Worm (Caenorhabditis elegans): ENCODE results near the gene cox-18.
A peak's percentile ranks its signal among the peaks of the same experiment; 100 is the strongest.

Gene cox-18

DNA sequence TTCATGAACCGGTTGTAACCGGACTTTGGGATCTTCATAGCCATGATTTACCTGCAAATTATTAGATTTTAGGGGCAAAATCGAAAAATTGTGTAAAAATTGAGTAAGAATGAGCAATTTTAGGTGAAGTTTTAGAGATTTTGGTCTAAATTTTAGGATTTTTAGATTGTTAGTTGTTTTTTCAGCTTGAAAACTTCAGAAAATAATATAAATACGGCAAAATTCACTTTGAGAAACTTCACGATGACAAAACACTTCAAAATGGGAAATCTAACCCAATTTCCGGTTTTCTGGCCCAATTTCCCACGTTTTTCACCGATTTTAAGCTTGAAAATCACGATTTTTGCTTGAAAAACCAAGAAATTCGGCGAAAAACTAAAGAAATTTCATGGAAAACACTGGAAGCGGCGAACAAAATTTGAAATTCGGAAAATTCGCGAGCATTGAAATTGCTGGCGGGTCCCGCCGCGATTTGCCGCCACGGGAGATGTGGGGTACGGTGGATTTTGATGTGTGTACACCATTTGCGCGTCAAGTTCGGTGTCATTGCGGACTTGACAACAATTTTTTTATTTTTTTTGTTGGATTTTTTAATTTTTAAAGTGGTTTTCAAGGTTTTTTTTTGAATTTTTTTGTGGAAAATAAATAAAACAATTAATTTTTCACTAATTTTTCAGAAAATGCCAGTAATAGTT is 3.2 kb upstream of the cox-18 start, which contains the start of the genes cct-8 and Y55F3AR.2 (continued):
- TF ChIP-seq ceh-16 (tag; optimal IDR thresholded peaks at IDR 0.05), result peak; percentile 79
- TF ChIP-seq zag-1 (tag; optimal IDR thresholded peaks at IDR 0.05), result peak; percentile 74
- TF ChIP-seq C34F6.9 (tag; optimal IDR thresholded peaks at IDR 0.05), result peak; percentile 93

DNA sequence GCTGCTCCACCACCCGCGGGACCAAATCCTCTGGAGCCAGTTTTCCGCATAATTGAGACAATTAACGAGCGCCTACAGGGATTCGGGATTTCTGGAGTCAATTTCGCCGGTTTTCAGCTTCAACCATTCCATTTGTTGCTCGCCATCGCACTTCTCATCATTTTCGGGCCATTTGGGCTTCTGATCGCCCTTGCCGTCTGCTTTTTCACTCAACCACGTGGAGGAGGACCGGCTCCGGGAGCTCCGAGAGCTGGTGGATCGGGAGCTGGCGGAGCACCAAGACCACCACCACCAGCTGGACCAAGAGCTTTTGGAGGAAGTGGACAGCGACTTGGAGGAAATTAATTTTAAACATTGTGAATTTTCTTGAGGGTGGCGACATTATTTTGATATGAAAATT is 1.1 kb upstream of the cox-18 start:
- no peak for TF ChIP-seq gmeb-1 (tag; optimal IDR thresholded peaks at IDR 0.05)
- TF ChIP-seq unc-55 (GFP tag; optimal IDR thresholded peaks at IDR 0.05), result no peak
- TF ChIP-seq nhr-21 (tag; optimal IDR thresholded peaks at IDR 0.05), result no peak
- TF ChIP-seq unc-62 (GFP tag; optimal IDR thresholded peaks at IDR 0.05), result no peak
- TF ChIP-seq aly-2 (tag; optimal IDR thresholded peaks at IDR 0.05), result no peak
- TF ChIP-seq mdl-1 (tag; optimal IDR thresholded peaks at IDR 0.05), result no peak
- no peak for TF ChIP-seq nhr-23 (tag; optimal IDR thresholded peaks at IDR 0.05)
- no peak for TF ChIP-seq R02D3.7 (tag; optimal IDR thresholded peaks at IDR 0.05)
- no peak for TF ChIP-seq crh-2 (tag; optimal IDR thresholded peaks at IDR 0.05)
- TF ChIP-seq lin-11 (tag; optimal IDR thresholded peaks at IDR 0.05), result no peak

DNA sequence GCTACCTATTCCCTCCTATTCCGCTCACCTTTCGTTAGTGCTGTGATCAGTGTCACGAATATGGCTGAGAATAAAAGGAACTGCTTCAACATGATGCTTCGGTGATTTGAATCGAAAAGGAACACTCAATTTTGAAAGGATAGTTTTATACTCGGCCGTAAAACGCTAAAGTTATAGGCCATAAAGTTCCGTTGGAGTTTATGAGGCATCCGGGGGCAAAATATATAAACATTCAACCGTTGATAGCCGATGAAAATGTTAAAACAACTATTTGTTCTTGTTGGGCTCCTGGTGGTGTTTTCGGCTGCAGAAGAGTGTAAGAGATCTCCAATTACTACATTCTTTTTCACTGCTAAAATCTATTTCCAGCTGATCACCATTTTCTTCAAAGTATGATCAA is 7.3 kb downstream of the cox-18 start, which contains the start of the genes C44B12.9 and C44B12.3:
Gene C44B12.9, minus strand, starts transcription at position 101 of the 400 bp plus-strand sequence.
Gene C44B12.3, plus strand, starts transcription at position 249 of the 400 bp plus-strand sequence.
- TF ChIP-seq ama-1 (optimal IDR thresholded peaks at IDR 0.05) (no peak), snpc-4 (tag; optimal IDR thresholded peaks at IDR 0.05) (no peak), crh-2 (tag; optimal IDR thresholded peaks at IDR 0.05) (no peak), skn-1 (tag; optimal IDR thresholded peaks at IDR 0.05) (no peak), lsy-2 (tag; optimal IDR thresholded peaks at IDR 0.05) (no peak), ceh-82 (tag; optimal IDR thresholded peaks at IDR 0.05) (no peak), nhr-12 (tag; optimal IDR thresholded peaks at IDR 0.05) (no peak), lin-39 (tag; optimal IDR thresholded peaks at IDR 0.05) (no peak), nhr-237 (tag; optimal IDR thresholded peaks at IDR 0.05) (no peak), nhr-77 (tag; optimal IDR thresholded peaks at IDR 0.05) (no peak), sma-9 (GFP tag; optimal IDR thresholded peaks at IDR 0.05) (no peak), sma-9 (tag; optimal IDR thresholded peaks at IDR 0.05) (no peak), elt-3 (tag; optimal IDR thresholded peaks at IDR 0.05) (no peak)

DNA sequence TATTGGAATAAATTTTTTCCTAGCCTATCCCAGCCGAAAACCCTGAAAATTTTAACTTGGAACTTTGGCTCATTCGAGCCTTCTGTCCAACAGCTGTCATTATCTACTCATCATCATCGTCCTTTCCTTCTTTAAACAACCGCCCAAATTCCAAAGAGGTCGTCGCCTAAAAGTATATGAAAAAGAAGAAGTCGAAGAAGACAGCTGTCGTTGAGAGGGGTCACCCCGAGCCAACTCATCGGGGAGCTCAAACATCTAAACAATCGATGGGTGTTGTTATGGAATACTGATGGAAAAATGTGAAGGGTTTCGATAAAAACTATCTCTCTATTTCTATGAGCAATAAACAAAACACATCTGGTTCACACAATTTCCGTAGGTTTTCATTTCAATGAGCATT is 7.9 kb downstream of the cox-18 start:
- TF ChIP-seq unc-39 (tag; optimal IDR thresholded peaks at IDR 0.05) (no peak), nhr-12 (tag; optimal IDR thresholded peaks at IDR 0.05) (no peak), elt-3 (tag; optimal IDR thresholded peaks at IDR 0.05) (no peak), alr-1 (tag; optimal IDR thresholded peaks at IDR 0.05) (no peak), lin-13 (GFP tag; optimal IDR thresholded peaks at IDR 0.05) (no peak), ztf-4 (tag; optimal IDR thresholded peaks at IDR 0.05) (no peak), sma-9 (GFP tag; optimal IDR thresholded peaks at IDR 0.05) (peak; percentile 2), sma-9 (tag; optimal IDR thresholded peaks at IDR 0.05) (no peak), F13H6.1 (tag; optimal IDR thresholded peaks at IDR 0.05) (peak; percentile 46), fos-1 (tag; optimal IDR thresholded peaks at IDR 0.05) (no peak), ztf-1 (GFP tag; conservative IDR thresholded peaks at IDR 0.05) (no peak), R02D3.7 (tag; optimal IDR thresholded peaks at IDR 0.05) (no peak), skn-1 (tag; optimal IDR thresholded peaks at IDR 0.05) (no peak), nhr-129 (tag; optimal IDR thresholded peaks at IDR 0.05) (peak; percentile 47), ceh-82 (tag; optimal IDR thresholded peaks at IDR 0.05) (no peak), nhr-25 (tag; optimal IDR thresholded peaks at IDR 0.05) (no peak), lin-39 (tag; optimal IDR thresholded peaks at IDR 0.05) (no peak), sem-4 (tag; optimal IDR thresholded peaks at IDR 0.05) (no peak), ztf-11 (tag; optimal IDR thresholded peaks at IDR 0.05) (no peak), elt-1 (tag; optimal IDR thresholded peaks at IDR 0.05) (no peak), peb-1 (tag; optimal IDR thresholded peaks at IDR 0.05) (no peak), sma-3 (GFP tag; optimal IDR thresholded peaks at IDR 0.05) (no peak), unc-62 (GFP tag; optimal IDR thresholded peaks at IDR 0.05) (no peak), nhr-237 (tag; optimal IDR thresholded peaks at IDR 0.05) (no peak), zag-1 (tag; optimal IDR thresholded peaks at IDR 0.05) (no peak)

All from whole organism, L2 larva.